Worm (Caenorhabditis elegans) whole organism, L2 larva: Measurements from ENCODE around the gene C14B9.2.
A peak's percentile ranks its signal among the peaks of the same experiment; 100 is the strongest.

Experiments
- C34F6.9 ChIP-seq: fragments of 150-350 bp; optimal IDR thresholded peaks from 2 replicates; lab custom pipeline; 2014; ENCODE audit warnings: missing biosample characterization, missing genetic modification characterization
- F13H6.1 ChIP-seq: sonication (generic microtip); optimal IDR thresholded peaks from 2 replicates; lab custom pipeline; 2016; ENCODE audit warnings: missing genetic modification characterization, missing compliant biosample characterization
- R02D3.7 ChIP-seq: fragments of 150-350 bp; optimal IDR thresholded peaks from 2 replicates; lab custom pipeline; 2014; ENCODE audit warnings: missing biosample characterization, missing genetic modification characterization
- Y55F3AM.14 ChIP-seq: fragments of 200-800 bp; sonication (Bioruptor generic); optimal IDR thresholded peaks from 2 replicates; lab custom pipeline; 2018; ENCODE audit warnings: mild to moderate bottlenecking, missing genetic modification characterization, missing compliant biosample characterization
- ZK546.5 ChIP-seq: sonication (generic microtip); optimal IDR thresholded peaks from 2 replicates; lab custom pipeline; 2017; ENCODE audit warnings: missing biosample characterization, missing genetic modification characterization
- alr-1 ChIP-seq: fragments of 150-350 bp; optimal IDR thresholded peaks from 2 replicates; lab custom pipeline; 2014; ENCODE audit warnings: missing biosample characterization, missing genetic modification characterization
- aly-2 ChIP-seq: fragments of 150-350 bp; optimal IDR thresholded peaks from 2 replicates; lab custom pipeline; 2014; ENCODE audit warnings: missing biosample characterization, missing genetic modification characterization
- ama-1 ChIP-seq: fragments of 150-350 bp; optimal IDR thresholded peaks from 2 replicates; lab custom pipeline; 2018; ENCODE audit warnings: inconsistent platforms
- blmp-1 ChIP-seq: sonication (generic microtip); optimal IDR thresholded peaks from 2 replicates; lab custom pipeline; 2017; ENCODE audit warnings: missing genetic modification characterization, mild to moderate bottlenecking, missing compliant biosample characterization, antibody characterized with exemption, moderate library complexity; ENCODE audit not compliant: insufficient read depth
- ceh-16 ChIP-seq: fragments of 150-350 bp; optimal IDR thresholded peaks from 2 replicates; lab custom pipeline; 2014; ENCODE audit warnings: missing biosample characterization, missing genetic modification characterization
- ceh-82 ChIP-seq: fragments of 150-350 bp; optimal IDR thresholded peaks from 2 replicates; lab custom pipeline; 2014; ENCODE audit warnings: missing biosample characterization, missing genetic modification characterization
- crh-2 ChIP-seq: sonication (generic microtip); optimal IDR thresholded peaks from 2 replicates; lab custom pipeline; 2017; ENCODE audit warnings: missing biosample characterization, missing genetic modification characterization
- dmd-4 ChIP-seq: sonication (generic microtip); optimal IDR thresholded peaks from 2 replicates; lab custom pipeline; 2017; ENCODE audit warnings: missing biosample characterization, missing genetic modification characterization
- egl-27 ChIP-seq: sonication (generic microtip); optimal IDR thresholded peaks from 3 replicates; lab custom pipeline; 2017; ENCODE audit warnings: missing biosample characterization, missing genetic modification reagents, missing genetic modification characterization
- elt-1 ChIP-seq: fragments of 150-350 bp; optimal IDR thresholded peaks from 2 replicates; lab custom pipeline; 2014; ENCODE audit warnings: missing biosample characterization, missing genetic modification characterization
- elt-3 ChIP-seq: sonication (generic microtip); optimal IDR thresholded peaks from 2 replicates; lab custom pipeline; 2017; ENCODE audit warnings: missing biosample characterization, missing genetic modification characterization
- fos-1 ChIP-seq: fragments of 150-350 bp; optimal IDR thresholded peaks from 2 replicates; lab custom pipeline; 2014; ENCODE audit warnings: missing biosample characterization, missing genetic modification characterization
- gmeb-1 ChIP-seq: fragments of 150-350 bp; optimal IDR thresholded peaks from 2 replicates; lab custom pipeline; 2014; ENCODE audit warnings: missing biosample characterization, missing genetic modification characterization
- lin-11 ChIP-seq: fragments of 150-350 bp; sonication (generic microtip); optimal IDR thresholded peaks from 2 replicates; lab custom pipeline; 2014; ENCODE audit warnings: missing biosample characterization, missing genetic modification characterization, inconsistent platforms, mixed read lengths
- lin-13 ChIP-seq: fragments of 150-350 bp; optimal IDR thresholded peaks from 2 replicates; lab custom pipeline; 2014; ENCODE audit warnings: missing biosample characterization, missing genetic modification reagents, missing genetic modification characterization
- lin-39 ChIP-seq: fragments of 150-350 bp; optimal IDR thresholded peaks from 2 replicates; lab custom pipeline; 2014; ENCODE audit warnings: missing biosample characterization, missing genetic modification reagents, missing genetic modification characterization
- lsy-2 ChIP-seq, 2 experiments: fragments of 150-350 bp in 1 of 2; sonication (generic microtip) in 1 of 2; optimal IDR thresholded peaks; 2 replicates each; lab custom pipeline; 2014 to 2017; ENCODE audit warnings: missing biosample characterization in 2 of 2, missing genetic modification characterization in 2 of 2
- mab-5 ChIP-seq: fragments of 150-350 bp; optimal IDR thresholded peaks from 2 replicates; lab custom pipeline; 2014; ENCODE audit warnings: missing biosample characterization, missing genetic modification characterization
- mbf-1 ChIP-seq: sonication (generic microtip); optimal IDR thresholded peaks from 2 replicates; lab custom pipeline; 2017; ENCODE audit warnings: missing biosample characterization, missing genetic modification characterization
- mdl-1 ChIP-seq, 2 experiments: fragments of 150-350 bp in 1 of 2; sonication (generic microtip) in 1 of 2; optimal IDR thresholded peaks; 2 replicates each; lab custom pipeline; 2017; ENCODE audit warnings: missing biosample characterization in 2 of 2, missing genetic modification characterization in 2 of 2
- nhr-10 ChIP-seq: sonication (generic microtip); optimal IDR thresholded peaks from 2 replicates; lab custom pipeline; 2017; ENCODE audit warnings: missing biosample characterization, missing genetic modification characterization
- nhr-11 ChIP-seq: fragments of 150-350 bp; optimal IDR thresholded peaks from 2 replicates; lab custom pipeline; 2014; ENCODE audit warnings: missing biosample characterization, missing genetic modification characterization
- nhr-12 ChIP-seq: fragments of 150-350 bp; optimal IDR thresholded peaks from 2 replicates; lab custom pipeline; 2014; ENCODE audit warnings: missing biosample characterization, missing genetic modification characterization
- nhr-129 ChIP-seq: fragments of 150-350 bp; optimal IDR thresholded peaks from 2 replicates; lab custom pipeline; 2014; ENCODE audit warnings: missing biosample characterization, missing genetic modification characterization
- nhr-21 ChIP-seq: fragments of 150-350 bp; optimal IDR thresholded peaks from 2 replicates; lab custom pipeline; 2014; ENCODE audit warnings: missing biosample characterization, missing genetic modification characterization
- nhr-23 ChIP-seq: fragments of 150-350 bp; optimal IDR thresholded peaks from 2 replicates; lab custom pipeline; 2014; ENCODE audit warnings: missing biosample characterization, missing genetic modification reagents, missing genetic modification characterization
- nhr-237 ChIP-seq: fragments of 150-350 bp; optimal IDR thresholded peaks from 2 replicates; lab custom pipeline; 2014; ENCODE audit warnings: missing biosample characterization, missing genetic modification characterization
- nhr-25 ChIP-seq: fragments of 150-350 bp; sonication (generic microtip); optimal IDR thresholded peaks from 3 replicates; lab custom pipeline; 2014; ENCODE audit warnings: missing biosample characterization, missing genetic modification characterization
- nhr-6 ChIP-seq: fragments of 150-350 bp; optimal IDR thresholded peaks from 2 replicates; lab custom pipeline; 2014; ENCODE audit warnings: missing biosample characterization, missing genetic modification characterization
- nhr-77 ChIP-seq: fragments of 150-350 bp; optimal IDR thresholded peaks from 2 replicates; lab custom pipeline; 2014; ENCODE audit warnings: missing biosample characterization, missing genetic modification characterization
- peb-1 ChIP-seq: fragments of 150-350 bp; optimal IDR thresholded peaks from 2 replicates; lab custom pipeline; 2014; ENCODE audit warnings: missing biosample characterization, missing genetic modification characterization
- sem-4 ChIP-seq: fragments of 150-350 bp; optimal IDR thresholded peaks from 2 replicates; lab custom pipeline; 2014; ENCODE audit warnings: missing biosample characterization, missing genetic modification reagents, missing genetic modification characterization
- skn-1 ChIP-seq: sonication (generic microtip); optimal IDR thresholded peaks from 2 replicates; lab custom pipeline; 2017; ENCODE audit warnings: missing biosample characterization, missing genetic modification characterization
- sma-3 ChIP-seq: sonication (generic microtip); optimal IDR thresholded peaks from 2 replicates; lab custom pipeline; 2016; ENCODE audit warnings: missing genetic modification reagents, missing genetic modification characterization, missing compliant biosample characterization
- sma-9 ChIP-seq, 2 experiments: fragments of 150-350 bp in 1 of 2; sonication (generic microtip) in 1 of 2; optimal IDR thresholded peaks; 2 replicates each; lab custom pipeline; 2014 to 2016; ENCODE audit warnings: missing genetic modification characterization in 2 of 2, mild to moderate bottlenecking in 1 of 2, missing biosample characterization in 1 of 2, missing compliant biosample characterization in 1 of 2, missing genetic modification reagents in 1 of 2, moderate library complexity in 1 of 2
- snpc-4 ChIP-seq: fragments of 150-350 bp; optimal IDR thresholded peaks from 2 replicates; lab custom pipeline; 2014; ENCODE audit warnings: missing biosample characterization, missing genetic modification characterization
- unc-39 ChIP-seq: fragments of 150-350 bp; optimal IDR thresholded peaks from 2 replicates; lab custom pipeline; 2014; ENCODE audit warnings: missing biosample characterization, missing genetic modification characterization
- unc-55 ChIP-seq: fragments of 150-350 bp; sonication (generic microtip); optimal IDR thresholded peaks from 3 replicates; lab custom pipeline; 2014; ENCODE audit warnings: missing biosample characterization, missing genetic modification reagents, missing genetic modification characterization
- unc-62 ChIP-seq: fragments of 150-350 bp; optimal IDR thresholded peaks from 2 replicates; lab custom pipeline; 2014; ENCODE audit warnings: missing biosample characterization, missing genetic modification reagents, missing genetic modification characterization
- zag-1 ChIP-seq: fragments of 150-350 bp; optimal IDR thresholded peaks from 2 replicates; lab custom pipeline; 2014; ENCODE audit warnings: missing biosample characterization, missing genetic modification characterization
- ztf-1 ChIP-seq: fragments of 200-800 bp; sonication (Bioruptor generic); conservative IDR thresholded peaks from 2 replicates; pipeline ENCODE4 v1.3.6; 2022; ENCODE audit warnings: missing genetic modification characterization, missing compliant biosample characterization
- ztf-11 ChIP-seq: sonication (generic microtip); optimal IDR thresholded peaks from 2 replicates; lab custom pipeline; 2017; ENCODE audit warnings: missing biosample characterization, missing genetic modification characterization
- ztf-4 ChIP-seq: fragments of 150-350 bp; optimal IDR thresholded peaks from 2 replicates; lab custom pipeline; 2014; ENCODE audit warnings: missing biosample characterization, missing genetic modification characterization

Gene C14B9.2

DNA sequence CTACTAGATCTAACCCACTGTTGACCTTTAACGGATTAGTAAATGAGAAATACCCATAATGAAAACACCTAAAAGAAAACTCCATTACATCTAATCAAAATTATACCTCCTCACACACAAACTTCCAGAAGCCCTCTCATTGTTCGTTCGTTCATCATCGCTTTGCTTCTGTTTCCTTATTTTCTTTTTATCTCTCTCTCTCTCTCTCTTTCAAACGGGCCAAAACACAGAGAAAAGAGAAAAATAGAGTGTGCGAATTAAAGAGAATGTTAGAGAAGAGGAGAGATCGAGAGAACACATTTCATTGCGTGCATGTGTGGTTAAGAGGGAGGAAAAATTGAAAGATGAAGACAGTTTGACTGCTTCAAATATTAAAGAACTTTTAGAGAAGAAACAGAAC lies 9.1 kb upstream of the C14B9.2 start (continued):
- TF ChIP-seq lin-13 (GFP tag; lab: Kevin White, UChicago) (peak; percentile 82), nhr-129 (tag; lab: Kevin White, UChicago) (peak; percentile 68), sma-9 (GFP tag; optimal IDR thresholded peaks at IDR 0.05; lab: Kevin White, UChicago) (peak; percentile 87), sma-9 (tag; optimal IDR thresholded peaks at IDR 0.05; lab: Kevin White, UChicago) (no peak), nhr-11 (tag; lab: Kevin White, UChicago) (no peak), ceh-16 (tag; lab: Kevin White, UChicago) (no peak), Y55F3AM.14 (GFP tag; lab: Kevin White, UChicago) (no peak), snpc-4 (tag; lab: Kevin White, UChicago) (no peak), ztf-11 (tag; lab: Kevin White, UChicago) (no peak), ztf-4 (no peak), nhr-21 (tag; lab: Kevin White, UChicago) (peak; percentile 72), ama-1 (lab: Kevin White, UChicago) (no peak), nhr-6 (tag; lab: Kevin White, UChicago) (peak; percentile 50), lin-11 (tag; lab: Kevin White, UChicago) (no peak), zag-1 (tag; lab: Kevin White, UChicago) (no peak), elt-1 (tag; lab: Kevin White, UChicago) (no peak), unc-62 (GFP tag; lab: Kevin White, UChicago) (no peak), mbf-1 (tag; lab: Kevin White, UChicago) (no peak), C34F6.9 (tag; lab: Kevin White, UChicago) (peak; percentile 92), unc-55 (GFP tag; lab: Kevin White, UChicago) (peak; percentile 83), gmeb-1 (tag; lab: Kevin White, UChicago) (peak; percentile 37), R02D3.7 (no peak)

DNA sequence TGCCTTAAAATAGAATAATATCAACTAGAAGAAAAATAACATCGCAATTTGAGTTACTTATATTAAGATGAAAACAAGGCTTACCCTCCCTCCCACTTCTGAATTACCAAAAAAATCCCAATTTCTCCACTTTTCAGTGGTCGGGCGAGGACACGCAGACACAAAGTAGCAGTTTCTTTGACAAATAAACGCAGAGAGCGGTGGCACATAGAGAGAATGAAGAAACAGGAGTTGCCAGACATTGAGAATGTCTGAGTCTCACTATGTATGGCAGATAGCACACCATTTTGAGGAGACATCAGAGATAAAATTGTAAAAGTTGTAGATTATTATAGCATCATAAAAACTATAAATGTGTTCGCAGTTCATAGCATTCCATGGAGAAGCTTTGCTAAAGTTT lies 8.2 kb upstream of the C14B9.2 start:
- TF ChIP-seq nhr-10 (tag; lab: Kevin White, UChicago) (no peak), ama-1 (lab: Kevin White, UChicago) (no peak), snpc-4 (tag; lab: Kevin White, UChicago) (no peak), F13H6.1 (tag; lab: Kevin White, UChicago) (peak; percentile 67), ceh-82 (tag; lab: Kevin White, UChicago) (no peak), mdl-1 (tag; optimal IDR thresholded peaks at IDR 0.05; lab: Kevin White, UChicago) (no peak), aly-2 (tag; lab: Kevin White, UChicago) (no peak), lin-11 (tag; lab: Kevin White, UChicago) (no peak), nhr-129 (tag; lab: Kevin White, UChicago) (peak; percentile 63), gmeb-1 (tag; lab: Kevin White, UChicago) (peak; percentile 32), Y55F3AM.14 (GFP tag; lab: Kevin White, UChicago) (no peak), C34F6.9 (tag; lab: Kevin White, UChicago) (peak; percentile 71), nhr-77 (no peak), mbf-1 (tag; lab: Kevin White, UChicago) (no peak), ZK546.5 (tag; lab: Kevin White, UChicago) (no peak), unc-39 (no peak), sem-4 (tag; lab: Kevin White, UChicago) (no peak), lsy-2 (tag; optimal IDR thresholded peaks at IDR 0.05; lab: Kevin White, UChicago) (peak; percentile 62 to 81), nhr-12 (tag; lab: Kevin White, UChicago) (no peak), elt-1 (tag; lab: Kevin White, UChicago) (no peak), R02D3.7 (no peak), peb-1 (tag; lab: Kevin White, UChicago) (no peak), lin-39 (no peak), elt-3 (no peak), sma-3 (GFP tag; lab: Kevin White, UChicago) (peak; percentile 38), unc-55 (GFP tag; lab: Kevin White, UChicago) (peak; percentile 89), unc-62 (GFP tag; lab: Kevin White, UChicago) (no peak), ztf-1 (GFP tag; lab: Robert Waterston, UW) (no peak), dmd-4 (no peak), nhr-11 (tag; lab: Kevin White, UChicago) (no peak), sma-9 (GFP tag; optimal IDR thresholded peaks at IDR 0.05; lab: Kevin White, UChicago) (peak; percentile 85), sma-9 (tag; optimal IDR thresholded peaks at IDR 0.05; lab: Kevin White, UChicago) (no peak), nhr-25 (tag; lab: Kevin White, UChicago) (peak; percentile 26), nhr-237 (tag; lab: Kevin White, UChicago) (no peak), egl-27 (tag; lab: Kevin White, UChicago) (peak; percentile 53), blmp-1 (tag; lab: Kevin White, UChicago) (no peak), ztf-11 (tag; lab: Kevin White, UChicago) (no peak), nhr-23 (tag; lab: Kevin White, UChicago) (no peak), ztf-4 (peak; percentile 40), skn-1 (no peak), nhr-21 (tag; lab: Kevin White, UChicago) (peak; percentile 34), ceh-16 (tag; lab: Kevin White, UChicago) (no peak), crh-2 (peak; percentile 85), fos-1 (tag; lab: Kevin White, UChicago) (peak; percentile 72), nhr-6 (tag; lab: Kevin White, UChicago) (peak; percentile 80), mab-5 (tag; lab: Kevin White, UChicago) (no peak), alr-1 (tag; lab: Kevin White, UChicago) (no peak), zag-1 (tag; lab: Kevin White, UChicago) (no peak), lin-13 (GFP tag; lab: Kevin White, UChicago) (peak; percentile 36)
